Fruit fly (Drosophila melanogaster) whole organism, embryonic: Measurements from ENCODE around the gene ND-B16.6.
A peak's percentile ranks its signal among the peaks of the same experiment; 100 is the strongest.

Experiments used
- Atf3 ChIP-seq: fragments of 200-800 bp; sonication (Bioruptor generic); optimal IDR thresholded peaks from 3 replicates; lab custom pipeline; 2016; ENCODE audit warnings: missing biosample characterization, missing genetic modification characterization
- Bteb2 ChIP-seq: fragments of 200-800 bp; sonication (Bioruptor generic); optimal IDR thresholded peaks from 2 replicates; lab custom pipeline; 2016; ENCODE audit warnings: missing biosample characterization, missing genetic modification characterization
- CG10431 ChIP-seq: fragments of 200-800 bp; sonication (Bioruptor generic); optimal IDR thresholded peaks from 3 replicates; lab custom pipeline; 2018; ENCODE audit warnings: missing biosample characterization, mild to moderate bottlenecking, missing genetic modification characterization
- CG10959 ChIP-seq: fragments of 200-800 bp; sonication (Bioruptor generic); IDR thresholded peaks from 2 replicates; pipeline ENCODE4 v1.3.6; 2022; ENCODE audit warnings: missing biosample characterization, missing genetic modification characterization
- CG12236 ChIP-seq: fragments of 200-800 bp; sonication (Bioruptor generic); optimal IDR thresholded peaks from 2 replicates; lab custom pipeline; 2016; ENCODE audit warnings: missing biosample characterization, missing genetic modification characterization
- CG12299 ChIP-seq: fragments of 200-800 bp; sonication (Bioruptor generic); optimal IDR thresholded peaks from 2 replicates; lab custom pipeline; 2018; ENCODE audit warnings: missing biosample characterization, mild to moderate bottlenecking, missing genetic modification characterization
- CG12769 ChIP-seq: fragments of 200-800 bp; sonication (Bioruptor generic); optimal IDR thresholded peaks from 2 replicates; lab custom pipeline; 2019; ENCODE audit warnings: missing biosample characterization, mild to moderate bottlenecking, missing genetic modification characterization, moderate library complexity
- CG17612 ChIP-seq: fragments of 200-800 bp; sonication (Bioruptor generic); IDR thresholded peaks from 2 replicates; pipeline ENCODE4 v1.3.6; 2022; ENCODE audit warnings: missing biosample characterization, missing genetic modification characterization
- CG17829 ChIP-seq: fragments of 200-800 bp; optimal IDR thresholded peaks from 2 replicates; lab custom pipeline; 2019; ENCODE audit warnings: missing biosample characterization, mild to moderate bottlenecking, missing genetic modification characterization, moderate library complexity
- CG17912 ChIP-seq: fragments of 200-800 bp; sonication (Bioruptor generic); optimal IDR thresholded peaks from 2 replicates; lab custom pipeline; 2018; ENCODE audit warnings: missing biosample characterization, mild to moderate bottlenecking, missing genetic modification characterization
- CG18599 ChIP-seq: fragments of 200-800 bp; sonication (Bioruptor generic); optimal IDR thresholded peaks from 3 replicates; lab custom pipeline; 2017; ENCODE audit warnings: missing biosample characterization, missing genetic modification characterization, mild to moderate bottlenecking, moderate library complexity, missing genetic modification reagents
- CG31388 ChIP-seq: fragments of 200-800 bp; sonication (Bioruptor generic); optimal IDR thresholded peaks from 2 replicates; lab custom pipeline; 2016; ENCODE audit warnings: missing biosample characterization, missing genetic modification characterization
- CG32532 ChIP-seq: fragments of 200-800 bp; sonication (Bioruptor generic); IDR thresholded peaks from 2 replicates; pipeline ENCODE4 v1.3.6; 2022; ENCODE audit warnings: missing biosample characterization, missing genetic modification characterization
- CG4424 ChIP-seq: fragments of 200-800 bp; sonication (Bioruptor generic); optimal IDR thresholded peaks from 3 replicates; lab custom pipeline; 2016; ENCODE audit warnings: missing biosample characterization, missing genetic modification characterization
- CG6689 ChIP-seq: fragments of 200-800 bp; sonication (Bioruptor generic); IDR thresholded peaks from 2 replicates; pipeline ENCODE4 v1.3.6; 2022; ENCODE audit warnings: missing biosample characterization, missing genetic modification characterization
- CG6813 ChIP-seq: fragments of 200-800 bp; sonication (Bioruptor generic); optimal IDR thresholded peaks from 2 replicates; lab custom pipeline; 2017; ENCODE audit warnings: missing biosample characterization, missing genetic modification characterization, mild to moderate bottlenecking, moderate library complexity, missing genetic modification reagents
- CG7745 ChIP-seq: fragments of 200-800 bp; sonication (Bioruptor generic); optimal IDR thresholded peaks from 2 replicates; lab custom pipeline; 2018; ENCODE audit warnings: missing biosample characterization, mild to moderate bottlenecking, missing genetic modification characterization, moderate library complexity
- CG7839 ChIP-seq: fragments of 200-800 bp; sonication (Bioruptor generic); optimal IDR thresholded peaks from 3 replicates; lab custom pipeline; 2018; ENCODE audit warnings: missing biosample characterization, mild to moderate bottlenecking, missing genetic modification characterization, moderate library complexity
- CG8388 ChIP-seq: fragments of 200-800 bp; sonication (Bioruptor generic); optimal IDR thresholded peaks from 2 replicates; lab custom pipeline; 2019; ENCODE audit warnings: missing biosample characterization, mild to moderate bottlenecking, missing genetic modification characterization, moderate library complexity
- CG8924 ChIP-seq: fragments of 200-800 bp; optimal IDR thresholded peaks from 3 replicates; lab custom pipeline; 2019; ENCODE audit warnings: missing biosample characterization, mild to moderate bottlenecking, missing genetic modification characterization, moderate library complexity
- CG9215 ChIP-seq: fragments of 200-800 bp; sonication (Bioruptor generic); IDR thresholded peaks from 2 replicates; pipeline ENCODE4 v1.3.6; 2022; ENCODE audit warnings: missing biosample characterization, missing genetic modification characterization
- CG9609 ChIP-seq: fragments of 200-800 bp; sonication (Bioruptor generic); optimal IDR thresholded peaks from 3 replicates; lab custom pipeline; 2016; ENCODE audit warnings: missing biosample characterization, missing genetic modification characterization
- Dbx ChIP-seq: fragments of 200-800 bp; sonication (Bioruptor generic); IDR thresholded peaks from 3 replicates; pipeline ENCODE4 v1.3.6; 2022; ENCODE audit warnings: missing biosample characterization, missing genetic modification characterization
- Dp ChIP-seq: fragments of 200-800 bp; sonication (Bioruptor generic); optimal IDR thresholded peaks from 2 replicates; lab custom pipeline; 2018; ENCODE audit warnings: missing biosample characterization, mild to moderate bottlenecking, missing genetic modification characterization, moderate library complexity
- Elba2 ChIP-seq: fragments of 200-800 bp; sonication (Bioruptor generic); optimal IDR thresholded peaks from 3 replicates; lab custom pipeline; 2016; ENCODE audit warnings: missing biosample characterization, missing genetic modification characterization
- Kr ChIP-seq: fragments of 200-800 bp; sonication (Bioruptor generic); optimal IDR thresholded peaks from 2 replicates; lab custom pipeline; 2017; ENCODE audit warnings: missing biosample characterization, mild to moderate bottlenecking, missing genetic modification characterization
- Med ChIP-seq: fragments of 200-800 bp; sonication (Bioruptor generic); peaks from one replicate; lab custom pipeline; 2016; ENCODE audit warnings: missing biosample characterization, missing genetic modification characterization, mild to moderate bottlenecking, inconsistent platforms, moderate library complexity
- NC2α ChIP-seq: fragments of 200-800 bp; sonication (Bioruptor generic); optimal IDR thresholded peaks from 2 replicates; lab custom pipeline; 2016; ENCODE audit warnings: missing biosample characterization, missing genetic modification characterization
- Neu2 ChIP-seq: fragments of 200-800 bp; sonication (Bioruptor generic); optimal IDR thresholded peaks from 3 replicates; lab custom pipeline; 2016; ENCODE audit warnings: missing biosample characterization, missing genetic modification characterization, borderline replicate concordance
- Ssrp ChIP-seq: fragments of 200-800 bp; sonication (Bioruptor generic); optimal IDR thresholded peaks from 2 replicates; lab custom pipeline; 2018; ENCODE audit warnings: missing biosample characterization, mild to moderate bottlenecking, missing genetic modification characterization, moderate library complexity
- TFAM ChIP-seq: fragments of 200-800 bp; sonication (Bioruptor generic); optimal IDR thresholded peaks from 2 replicates; lab custom pipeline; 2017; ENCODE audit warnings: missing biosample characterization, missing genetic modification characterization, inconsistent platforms
- Taf1 ChIP-seq: fragments of 200-800 bp; sonication (Bioruptor generic); IDR thresholded peaks from 2 replicates; pipeline ENCODE4 v1.3.6; 2022; ENCODE audit warnings: missing biosample characterization, missing genetic modification characterization
- Xrp1 ChIP-seq: fragments of 200-800 bp; sonication (Bioruptor generic); IDR thresholded peaks from 2 replicates; pipeline ENCODE4 v1.3.6; 2022; ENCODE audit warnings: missing biosample characterization, missing genetic modification characterization
- aop ChIP-seq: fragments of 200-800 bp; sonication (Bioruptor generic); IDR thresholded peaks from 2 replicates; pipeline ENCODE4 v1.3.6; 2022; ENCODE audit warnings: missing biosample characterization, missing genetic modification characterization
- crc ChIP-seq: fragments of 200-800 bp; sonication (Bioruptor generic); optimal IDR thresholded peaks from 2 replicates; lab custom pipeline; 2016; ENCODE audit warnings: missing biosample characterization, missing genetic modification characterization
- dimm ChIP-seq: fragments of 200-800 bp; sonication (Bioruptor generic); IDR thresholded peaks from 2 replicates; pipeline ENCODE4 v1.3.6; 2022; ENCODE audit warnings: missing biosample characterization, missing genetic modification characterization
- en ChIP-seq: fragments of 200-800 bp; sonication (Bioruptor generic); optimal IDR thresholded peaks from 2 replicates; lab custom pipeline; 2016; ENCODE audit warnings: missing biosample characterization, missing genetic modification characterization
- ftz-f1 ChIP-seq: fragments of 200-800 bp; sonication (Bioruptor generic); optimal IDR thresholded peaks from 2 replicates; lab custom pipeline; 2016; ENCODE audit warnings: missing biosample characterization, missing genetic modification characterization
- fu2 ChIP-seq: fragments of 200-800 bp; sonication (Bioruptor generic); optimal IDR thresholded peaks from 2 replicates; lab custom pipeline; 2016; ENCODE audit warnings: missing biosample characterization, missing genetic modification characterization
- gfzf ChIP-seq: fragments of 200-800 bp; sonication (Bioruptor generic); optimal IDR thresholded peaks from 2 replicates; lab custom pipeline; 2016; ENCODE audit warnings: missing biosample characterization, mild to moderate bottlenecking, missing genetic modification characterization, moderate library complexity
- hkb ChIP-seq, 2 experiments: fragments of 200-800 bp in 1 of 2; fragments of >200 bp in 1 of 2; sonication (Bioruptor generic) in 1 of 2; IDR thresholded peaks in 1 of 2; optimal IDR thresholded peaks in 1 of 2; 2 replicates each; pipeline versions ENCODE4 v1.3.6 to Lab custom; 2017 to 2022; ENCODE audit warnings: missing biosample characterization in 1 of 2, missing genetic modification characterization in 1 of 2
- jing ChIP-seq: fragments of 200-800 bp; sonication (Bioruptor generic); optimal IDR thresholded peaks from 2 replicates; lab custom pipeline; 2018; ENCODE audit warnings: missing biosample characterization, mild to moderate bottlenecking, missing genetic modification characterization
- lov ChIP-seq, 2 experiments: fragments of 200-800 bp in 1 of 2; fragments of >200 bp in 1 of 2; sonication (Bioruptor generic) in 1 of 2; IDR thresholded peaks in 1 of 2; optimal IDR thresholded peaks in 1 of 2; 2 replicates in 1 of 2; 3 replicates in 1 of 2; pipeline versions ENCODE4 v1.3.6 to Lab custom; 2017 to 2022; ENCODE audit warnings: missing biosample characterization in 1 of 2, missing genetic modification characterization in 1 of 2
- sisA ChIP-seq: fragments of 200-800 bp; sonication (Bioruptor generic); IDR thresholded peaks from 2 replicates; pipeline ENCODE4 v1.3.6; 2022; ENCODE audit warnings: missing biosample characterization, missing genetic modification characterization
- slbo ChIP-seq: fragments of 200-800 bp; sonication (Bioruptor generic); IDR thresholded peaks from 2 replicates; pipeline ENCODE4 v1.3.6; 2022; ENCODE audit warnings: missing biosample characterization, missing genetic modification characterization
- slou ChIP-seq: fragments of 200-800 bp; sonication (Bioruptor generic); optimal IDR thresholded peaks from 3 replicates; lab custom pipeline; 2016; ENCODE audit warnings: missing biosample characterization, missing genetic modification characterization
- wek ChIP-seq: fragments of 200-800 bp; sonication (Bioruptor generic); optimal IDR thresholded peaks from 3 replicates; lab custom pipeline; 2018; ENCODE audit warnings: missing biosample characterization, mild to moderate bottlenecking, missing genetic modification characterization, moderate library complexity
- z ChIP-seq: fragments of 200-800 bp; sonication (Bioruptor generic); IDR thresholded peaks from 3 replicates; pipeline ENCODE4 v1.3.6; 2022; ENCODE audit warnings: missing biosample characterization, missing genetic modification characterization
- zen2 ChIP-seq: fragments of 200-800 bp; sonication (Bioruptor generic); IDR thresholded peaks from 3 replicates; pipeline ENCODE4 v1.3.6; 2022; ENCODE audit warnings: missing biosample characterization, missing genetic modification characterization; ENCODE audit not compliant: partially characterized antibody

Gene ND-B16.6

DNA sequence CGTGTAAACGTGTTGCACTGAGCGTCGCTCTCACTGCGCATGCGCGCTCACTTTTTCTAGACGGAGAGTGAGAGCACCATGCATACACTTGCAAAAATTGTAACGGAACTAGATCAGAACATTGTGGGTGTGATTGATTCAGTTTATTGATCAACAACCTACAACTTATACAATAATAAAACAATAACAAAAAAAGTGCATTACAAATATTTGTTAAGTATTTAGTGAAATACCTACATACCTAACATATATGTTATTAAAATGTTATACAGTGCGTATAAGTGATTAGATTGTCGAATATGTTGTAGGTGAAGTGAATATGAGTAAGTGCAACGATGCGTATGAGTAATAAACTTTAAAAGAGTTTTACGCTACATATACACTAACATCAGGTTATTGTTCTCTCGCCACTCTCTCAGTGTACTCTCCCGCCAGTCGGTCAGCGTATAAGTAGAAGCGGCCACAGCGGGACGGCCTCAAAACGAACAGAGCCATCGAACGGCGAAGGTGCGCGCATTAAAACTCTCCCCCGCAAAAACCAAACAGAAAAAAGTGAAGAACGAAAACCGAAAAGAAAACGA lies 19.7 kb downstream of the ND-B16.6 start, which contains the start of gene CG42240 (continued):
- peak; percentile 74 for TF ChIP-seq slbo (GFP tag; lab: Robert Waterston, UW)
- TF ChIP-seq zen2: no peak
- TF ChIP-seq NC2α (GFP tag; lab: Kevin White, UChicago): peak; percentile 42
- TF ChIP-seq Ssrp: peak; percentile 89
- TF ChIP-seq Bteb2 (GFP tag; lab: Kevin White, UChicago): peak; percentile 87
- peak; percentile 78 for TF ChIP-seq CG9215 (GFP tag; lab: Robert Waterston, UW)
- peak; percentile 66 for TF ChIP-seq CG10431 (GFP tag; lab: Kevin White, UChicago)
- no peak for TF ChIP-seq gfzf (GFP tag; lab: Kevin White, UChicago)
- TF ChIP-seq hkb (optimal IDR thresholded peaks at IDR 0.05; lab: Kevin White, UChicago): no peak
- peak; percentile 91 for TF ChIP-seq hkb (GFP tag; IDR thresholded peaks at IDR 0.05; lab: Robert Waterston, UW)
- peak; percentile 95 for TF ChIP-seq CG7839 (tag; lab: Kevin White, UChicago)
- TF ChIP-seq CG8388 (GFP tag; lab: Kevin White, UChicago): peak; percentile 91
- peak; percentile 59 for TF ChIP-seq en (GFP tag; lab: Kevin White, UChicago)
- 0 out of 2 replicates have a peak, but pooled peaks have one; percentile 32 for TF ChIP-seq dimm
- peak; percentile 92 for TF ChIP-seq CG17829 (tag; lab: Kevin White, UChicago)
- peak; percentile 95 for TF ChIP-seq CG8924 (tag; lab: Kevin White, UChicago)
- peak; percentile 6 for TF ChIP-seq TFAM
- TF ChIP-seq Atf3 (GFP tag; lab: Kevin White, UChicago): peak; percentile 67
- peak; percentile 93 for TF ChIP-seq CG18599 (GFP tag; lab: Kevin White, UChicago)
- peak; percentile 63; the same call in 1 of the 2 replicates for TF ChIP-seq CG32532 (GFP tag; lab: Robert Waterston, UW)
- TF ChIP-seq Kr: no peak
- TF ChIP-seq jing: peak; percentile 79
- peak; percentile 84 for TF ChIP-seq CG6813 (GFP tag; lab: Kevin White, UChicago)
- TF ChIP-seq CG6689 (GFP tag; lab: Robert Waterston, UW): peak; percentile 91
- TF ChIP-seq CG12769 (tag; lab: Kevin White, UChicago): peak; percentile 82
- TF ChIP-seq Neu2 (GFP tag; lab: Kevin White, UChicago): no peak
- TF ChIP-seq wek: peak; percentile 68
- TF ChIP-seq aop (GFP tag; lab: Robert Waterston, UW): no peak
- peak; percentile 11 for TF ChIP-seq ftz-f1 (GFP tag; lab: Kevin White, UChicago)
- peak; percentile 19; the same call in 1 of the 2 replicates for TF ChIP-seq Taf1
- peak; percentile 57 for TF ChIP-seq CG9609 (GFP tag; lab: Kevin White, UChicago)
- TF ChIP-seq CG17912: no peak
- TF ChIP-seq crc (GFP tag; lab: Kevin White, UChicago): peak; percentile 41
- peak; percentile 79 for TF ChIP-seq sisA (GFP tag; lab: Robert Waterston, UW)
- TF ChIP-seq CG31388 (GFP tag; lab: Kevin White, UChicago): peak; percentile 81
- TF ChIP-seq Dp: no peak
- peak; percentile 66 for TF ChIP-seq fu2
- TF ChIP-seq CG10959 (GFP tag; lab: Robert Waterston, UW): no peak
- TF ChIP-seq CG4424 (GFP tag; lab: Kevin White, UChicago): peak; percentile 94
- no peak for TF ChIP-seq z (GFP tag; lab: Robert Waterston, UW)
- TF ChIP-seq CG7745 (tag; lab: Kevin White, UChicago): no peak
- peak; percentile 81 for TF ChIP-seq CG12299 (tag; lab: Kevin White, UChicago)
- TF ChIP-seq Elba2 (GFP tag; lab: Kevin White, UChicago): no peak
- peak; percentile 93 for TF ChIP-seq Med (GFP tag; lab: Kevin White, UChicago)
- no peak for TF ChIP-seq CG17612
- TF ChIP-seq CG12236 (GFP tag; lab: Kevin White, UChicago): peak; percentile 74
- no peak for TF ChIP-seq lov (optimal IDR thresholded peaks at IDR 0.05; lab: Kevin White, UChicago)
- TF ChIP-seq lov (GFP tag; IDR thresholded peaks at IDR 0.05; lab: Robert Waterston, UW): no peak
- TF ChIP-seq slou: peak; percentile 61
- TF ChIP-seq Xrp1 (GFP tag; lab: Robert Waterston, UW): peak; percentile 83
- 0 out of 3 replicates have a peak, but pooled peaks have one; percentile 33 for TF ChIP-seq Dbx (GFP tag; lab: Robert Waterston, UW)
